Worm (Caenorhabditis elegans) whole organism, young adult: Measurements from ENCODE around the gene C47E12.9.

Source experiments
- B0035.1 ChIP-seq: sonication (generic microtip); optimal IDR thresholded peaks from 2 replicates; lab custom pipeline; 2016; ENCODE audit warnings: missing genetic modification characterization, mild to moderate bottlenecking, missing compliant biosample characterization, missing genotype, missing genetic modification reagents
- C06A6.2 ChIP-seq: fragments of 200-800 bp; sonication (Bioruptor generic); conservative IDR thresholded peaks from 2 replicates; pipeline ENCODE4 v1.3.6; 2022; ENCODE audit warnings: missing genetic modification characterization, missing compliant biosample characterization
- F10E7.11 ChIP-seq: sonication (generic microtip); optimal IDR thresholded peaks from 2 replicates; lab custom pipeline; 2017; ENCODE audit warnings: mild to moderate bottlenecking, missing genetic modification characterization, moderate library complexity, missing compliant biosample characterization
- F23B12.7 ChIP-seq: sonication (generic microtip); optimal IDR thresholded peaks from 2 replicates; lab custom pipeline; 2017; ENCODE audit warnings: missing genetic modification characterization, mild to moderate bottlenecking, missing compliant biosample characterization, antibody characterized with exemption, moderate library complexity; ENCODE audit not compliant: insufficient read depth
- F33H1.4 ChIP-seq: fragments of 200-800 bp; sonication (Bioruptor generic); IDR thresholded peaks from 2 replicates; pipeline ENCODE4 v1.3.6; 2022; ENCODE audit warnings: missing genetic modification reagents, missing genetic modification characterization, missing compliant biosample characterization
- F37B4.10 ChIP-seq: fragments of 200-800 bp; sonication (Bioruptor generic); IDR thresholded peaks from 2 replicates; pipeline ENCODE4 v1.3.6; 2022; ENCODE audit warnings: missing genetic modification characterization, missing compliant biosample characterization
- F39B2.1 ChIP-seq: fragments of 200-800 bp; sonication (Bioruptor generic); IDR thresholded peaks from 2 replicates; pipeline ENCODE4 v1.3.6; 2022; ENCODE audit warnings: missing genetic modification reagents, missing genetic modification characterization, missing compliant biosample characterization
- F57C9.4 ChIP-seq: sonication (generic microtip); optimal IDR thresholded peaks from 2 replicates; lab custom pipeline; 2017; ENCODE audit warnings: mild to moderate bottlenecking, missing genetic modification characterization, missing compliant biosample characterization
- K11D2.4 ChIP-seq: fragments of 200-800 bp; sonication (Bioruptor generic); IDR thresholded peaks from 2 replicates; pipeline ENCODE4 v1.3.6; 2022; ENCODE audit warnings: missing genetic modification reagents, missing genetic modification characterization, missing compliant biosample characterization
- K12H6.12 ChIP-seq: fragments of 200-800 bp; sonication (Bioruptor generic); optimal IDR thresholded peaks from 2 replicates; lab custom pipeline; 2018; ENCODE audit warnings: mild to moderate bottlenecking, missing genetic modification characterization, missing compliant biosample characterization
- Y53G8AR.9 ChIP-seq: fragments of 200-800 bp; sonication (Bioruptor generic); conservative IDR thresholded peaks from 2 replicates; pipeline ENCODE4 v1.3.6; 2022; ENCODE audit warnings: missing genetic modification reagents, missing genetic modification characterization, missing compliant biosample characterization
- Y67H2A.10 ChIP-seq: fragments of 200-800 bp; sonication (Bioruptor generic); conservative IDR thresholded peaks from 2 replicates; pipeline ENCODE4 v1.3.6; 2022; ENCODE audit warnings: missing genetic modification reagents, missing genetic modification characterization, missing compliant biosample characterization
- Y79H2A.3 ChIP-seq: fragments of 200-800 bp; sonication (Bioruptor generic); conservative IDR thresholded peaks from 2 replicates; pipeline ENCODE4 v1.3.6; 2022; ENCODE audit warnings: missing genetic modification reagents, missing genetic modification characterization, missing compliant biosample characterization
- Y95B8A.8 ChIP-seq: fragments of 200-800 bp; sonication (Bioruptor generic); IDR thresholded peaks from 2 replicates; pipeline ENCODE4 v1.3.6; 2022; ENCODE audit warnings: missing genetic modification reagents, missing genetic modification characterization, missing compliant biosample characterization
- attf-3 ChIP-seq: fragments of 200-800 bp; sonication (Bioruptor generic); conservative IDR thresholded peaks from 2 replicates; pipeline ENCODE4 v1.3.6; 2022; ENCODE audit warnings: missing genetic modification reagents, missing genetic modification characterization, missing compliant biosample characterization
- attf-5 ChIP-seq: fragments of 200-800 bp; sonication (Bioruptor generic); optimal IDR thresholded peaks from 2 replicates; lab custom pipeline; 2018; ENCODE audit warnings: mild to moderate bottlenecking, missing genetic modification characterization, missing compliant biosample characterization
- cebp-2 ChIP-seq: fragments of 200-800 bp; sonication (Bioruptor generic); IDR thresholded peaks from 2 replicates; pipeline ENCODE4 v1.3.6; 2022; ENCODE audit warnings: missing genetic modification characterization, missing compliant biosample characterization
- ceh-91 ChIP-seq: fragments of 200-800 bp; sonication (Bioruptor generic); IDR thresholded peaks from 2 replicates; pipeline ENCODE4 v1.3.6; 2022; ENCODE audit warnings: missing genetic modification reagents, missing genetic modification characterization, missing compliant biosample characterization
- egl-18 ChIP-seq: fragments of 200-800 bp; sonication (Bioruptor generic); IDR thresholded peaks from 2 replicates; pipeline ENCODE4 v1.3.6; 2022; ENCODE audit warnings: missing genetic modification reagents, missing genetic modification characterization, missing compliant biosample characterization
- ets-4 ChIP-seq: fragments of 200-800 bp; sonication (Bioruptor generic); optimal IDR thresholded peaks from 2 replicates; lab custom pipeline; 2018; ENCODE audit warnings: mild to moderate bottlenecking, missing genetic modification characterization, missing compliant biosample characterization
- fkh-3 ChIP-seq: sonication (generic microtip); optimal IDR thresholded peaks from 2 replicates; lab custom pipeline; 2016; ENCODE audit warnings: mild to moderate bottlenecking, missing genetic modification characterization, missing compliant biosample characterization
- him-1 ChIP-seq: sonication (generic microtip); optimal IDR thresholded peaks from 2 replicates; lab custom pipeline; 2016; ENCODE audit warnings: missing genotype, missing genetic modification reagents, missing genetic modification characterization, missing compliant biosample characterization
- hlh-12 ChIP-seq: sonication (generic microtip); optimal IDR thresholded peaks from 2 replicates; lab custom pipeline; 2016; ENCODE audit warnings: missing genetic modification characterization, missing compliant biosample characterization
- hmg-1.2 ChIP-seq: fragments of 200-800 bp; sonication (Bioruptor generic); IDR thresholded peaks from 2 replicates; pipeline ENCODE4 v1.3.6; 2022; ENCODE audit warnings: missing genetic modification reagents, missing genetic modification characterization, missing compliant biosample characterization
- lsl-1 ChIP-seq: fragments of 200-800 bp; sonication (Bioruptor generic); optimal IDR thresholded peaks from 2 replicates; lab custom pipeline; 2018; ENCODE audit warnings: mild to moderate bottlenecking, missing genetic modification characterization, moderate library complexity, missing compliant biosample characterization
- madf-3 ChIP-seq: fragments of 200-800 bp; sonication (Bioruptor generic); IDR thresholded peaks from 2 replicates; pipeline ENCODE4 v1.3.6; 2022; ENCODE audit warnings: missing genetic modification reagents, missing genetic modification characterization, missing compliant biosample characterization
- mcd-1 ChIP-seq: fragments of 200-800 bp; sonication (Bioruptor generic); IDR thresholded peaks from 2 replicates; pipeline ENCODE4 v1.3.6; 2022; ENCODE audit warnings: missing genetic modification reagents, missing genetic modification characterization, missing compliant biosample characterization
- nfyb-1 ChIP-seq: fragments of 200-800 bp; sonication (Bioruptor generic); IDR thresholded peaks from 2 replicates; pipeline ENCODE4 v1.3.6; 2022; ENCODE audit warnings: missing genetic modification reagents, missing genetic modification characterization, missing compliant biosample characterization
- nhr-179 ChIP-seq: sonication (generic microtip); optimal IDR thresholded peaks from 2 replicates; lab custom pipeline; 2016; ENCODE audit warnings: mild to moderate bottlenecking, missing genetic modification characterization, missing compliant biosample characterization
- pha-4 ChIP-seq: fragments of 150-350 bp; sonication (generic microtip); optimal IDR thresholded peaks from 2 replicates; lab custom pipeline; 2014; ENCODE audit warnings: missing biosample characterization, missing genetic modification reagents, missing genetic modification characterization
- snpc-1.3 ChIP-seq: sonication (generic microtip); optimal IDR thresholded peaks from 2 replicates; lab custom pipeline; 2017; ENCODE audit warnings: missing genetic modification characterization, mild to moderate bottlenecking, missing compliant biosample characterization, antibody characterized with exemption, moderate library complexity, missing genotype, missing genetic modification reagents; ENCODE audit not compliant: insufficient read depth
- tlf-1 ChIP-seq: fragments of 200-800 bp; sonication (Bioruptor generic); optimal IDR thresholded peaks from 2 replicates; lab custom pipeline; 2018; ENCODE audit warnings: mild to moderate bottlenecking, missing genetic modification characterization, missing compliant biosample characterization
- zim-3 ChIP-seq: sonication (generic microtip); optimal IDR thresholded peaks from 2 replicates; lab custom pipeline; 2017; ENCODE audit warnings: mild to moderate bottlenecking, missing genetic modification characterization, moderate library complexity, missing compliant biosample characterization
- ztf-18 ChIP-seq: sonication (generic microtip); optimal IDR thresholded peaks from 2 replicates; lab custom pipeline; 2016; ENCODE audit warnings: missing genotype, mild to moderate bottlenecking, missing genetic modification characterization, missing compliant biosample characterization
- ztf-25 ChIP-seq: fragments of 200-800 bp; sonication (Bioruptor generic); IDR thresholded peaks from 2 replicates; pipeline ENCODE4 v1.3.6; 2022; ENCODE audit warnings: missing genetic modification reagents, missing genetic modification characterization, missing compliant biosample characterization

The C47E12.9 gene

ce11 chrIV:9974392-9974791, at the start of gene C47E12.9:
C47E12.9 (plus strand) TSS chrIV:9974692.
- TF ChIP-seq C06A6.2 (GFP tag; lab: Robert Waterston, UW): no peak
- TF ChIP-seq F33H1.4: no peak
- no peak for TF ChIP-seq hmg-1.2
- no peak for TF ChIP-seq nfyb-1 (GFP tag; lab: Robert Waterston, UW)
- no peak for TF ChIP-seq madf-3
- TF ChIP-seq lsl-1 (GFP tag; lab: Kevin White, UChicago): no peak
- TF ChIP-seq fkh-3 (tag; lab: Kevin White, UChicago): no peak
- no peak for TF ChIP-seq F57C9.4 (tag; lab: Kevin White, UChicago)
- TF ChIP-seq Y79H2A.3 (GFP tag; lab: Robert Waterston, UW): no peak
- no peak for TF ChIP-seq F37B4.10
- TF ChIP-seq tlf-1: no peak
- no peak for TF ChIP-seq snpc-1.3 (tag; lab: Kevin White, UChicago)
- no peak for TF ChIP-seq Y67H2A.10

ce11 chrIV:9928180-9928896, 46.2 kb upstream of the C47E12.9 start, which contains the start of gene dur-1:
dur-1 (minus strand) TSS chrIV:9928230.
- TF ChIP-seq K11D2.4 (no peak), K12H6.12 (tag; lab: Kevin White, UChicago) (peak; percentile 25)

- TF ChIP-seq mcd-1: peak; percentile 70
- peak; percentile 54 for TF ChIP-seq attf-5 (GFP tag; lab: Kevin White, UChicago)
- TF ChIP-seq attf-3: peak; percentile 76
- TF ChIP-seq cebp-2 (GFP tag; lab: Robert Waterston, UW): no peak
Measured at ce11 chrIV:9932055-9932454, 42.4 kb upstream of the C47E12.9 start, which contains the start of the genes trmt-10A and F25H8.2. trmt-10A (minus strand) TSS chrIV:9932213. F25H8.2 (plus strand) TSS chrIV:9932235.

ce11 chrIV:9933580-9933979, 40.9 kb upstream of the C47E12.9 start, which contains the start of gene spe-29:
spe-29 (plus strand) TSS chrIV:9933880.
- TF ChIP-seq egl-18: no peak
- TF ChIP-seq ztf-25: no peak
- no peak for TF ChIP-seq nhr-179 (tag; lab: Kevin White, UChicago)
- TF ChIP-seq F10E7.11 (tag; lab: Kevin White, UChicago): no peak
- no peak for TF ChIP-seq ztf-18
- TF ChIP-seq zim-3 (tag; lab: Kevin White, UChicago): no peak
- TF ChIP-seq him-1 (tag; lab: Kevin White, UChicago): no peak
- TF ChIP-seq F23B12.7 (tag; lab: Kevin White, UChicago): no peak
- TF ChIP-seq ceh-91 (GFP tag; lab: Robert Waterston, UW): no peak
- no peak for TF ChIP-seq pha-4 (tag; lab: Kevin White, UChicago)
- no peak for TF ChIP-seq F39B2.1 (GFP tag; lab: Robert Waterston, UW)
- no peak for TF ChIP-seq ets-4
- no peak for TF ChIP-seq attf-5 (GFP tag; lab: Kevin White, UChicago)
- TF ChIP-seq F33H1.4: no peak
- TF ChIP-seq cebp-2 (GFP tag; lab: Robert Waterston, UW): no peak
- TF ChIP-seq B0035.1: no peak
- no peak for TF ChIP-seq hlh-12 (tag; lab: Kevin White, UChicago)
- TF ChIP-seq Y53G8AR.9 (GFP tag; lab: Robert Waterston, UW): no peak
- TF ChIP-seq Y95B8A.8 (GFP tag; lab: Robert Waterston, UW): no peak
- TF ChIP-seq, all 124 proteins: peak for 0
